Fruit fly (Drosophila melanogaster): ENCODE measurements around the gene tmod.

DNA sequence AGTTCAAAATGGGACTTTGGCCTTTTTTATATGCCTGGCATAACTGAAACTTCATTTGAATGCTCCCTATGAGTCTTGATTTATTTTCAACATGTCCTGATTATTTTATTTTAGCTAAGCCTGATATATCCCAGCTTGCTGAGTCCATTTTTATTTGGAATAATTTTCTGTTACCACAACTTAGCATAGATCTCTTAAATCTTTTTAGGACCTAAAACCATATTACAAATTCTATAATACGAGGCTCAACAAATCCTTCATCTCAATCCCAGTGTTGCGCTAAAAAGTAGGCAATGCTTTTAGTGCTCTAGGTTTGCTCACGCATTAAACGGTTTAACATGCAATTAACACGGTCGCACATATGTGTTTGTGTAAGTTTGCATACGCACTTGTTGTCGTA lies 89.4 kb downstream of the tmod start, which contains the start of gene CG44954:
- TF ChIP-seq fd96Ca (GFP tag; IDR thresholded peaks at IDR 0.05): no peak
- TF ChIP-seq CG17806 (tag; optimal IDR thresholded peaks at IDR 0.05): no peak
- no peak for TF ChIP-seq CG32121 (GFP tag; IDR thresholded peaks at IDR 0.05)
- TF ChIP-seq Snoo (tag; optimal IDR thresholded peaks at IDR 0.05): no peak
- no peak for TF ChIP-seq CG8301 (tag; optimal IDR thresholded peaks at IDR 0.05)
- TF ChIP-seq CG4496 (GFP tag; IDR thresholded peaks at IDR 0.05): no peak
- TF ChIP-seq Ets98B (GFP tag; IDR thresholded peaks at IDR 0.05): no peak
- TF ChIP-seq Pif1B (GFP tag; optimal IDR thresholded peaks at IDR 0.05): no peak
- no peak for TF ChIP-seq CG15710 (tag; optimal IDR thresholded peaks at IDR 0.05)

Data from whole organism, pupa.